Worm (Caenorhabditis elegans) whole organism, L4 larva: ENCODE results near the gene nst-1.

Experiments
- ceh-62 ChIP-seq: sonication (generic microtip); optimal IDR thresholded peaks from 2 replicates; lab custom pipeline; 2017; ENCODE audit warnings: missing biosample characterization, missing genetic modification characterization
- fkh-10 ChIP-seq: fragments of 150-350 bp; optimal IDR thresholded peaks from 2 replicates; lab custom pipeline; 2014; ENCODE audit warnings: missing biosample characterization, missing genetic modification reagents, missing genetic modification characterization
- mdl-1 ChIP-seq, 2 experiments: fragments of 150-350 bp in 1 of 2; sonication (generic microtip) in 1 of 2; optimal IDR thresholded peaks; 2 replicates each; lab custom pipeline; 2014 to 2017; ENCODE audit warnings: missing biosample characterization in 2 of 2, missing genetic modification characterization in 2 of 2
- nhr-102 ChIP-seq: sonication (generic microtip); optimal IDR thresholded peaks from 2 replicates; lab custom pipeline; 2016; ENCODE audit warnings: mild to moderate bottlenecking, missing genetic modification characterization, moderate library complexity, missing compliant biosample characterization
- nhr-77 ChIP-seq: fragments of 150-350 bp; optimal IDR thresholded peaks from 2 replicates; lab custom pipeline; 2014; ENCODE audit warnings: missing biosample characterization, missing genetic modification characterization
- skn-1 ChIP-seq: fragments of 150-350 bp; optimal IDR thresholded peaks from 2 replicates; lab custom pipeline; 2014; ENCODE audit warnings: missing biosample characterization, missing genetic modification characterization

DNA sequence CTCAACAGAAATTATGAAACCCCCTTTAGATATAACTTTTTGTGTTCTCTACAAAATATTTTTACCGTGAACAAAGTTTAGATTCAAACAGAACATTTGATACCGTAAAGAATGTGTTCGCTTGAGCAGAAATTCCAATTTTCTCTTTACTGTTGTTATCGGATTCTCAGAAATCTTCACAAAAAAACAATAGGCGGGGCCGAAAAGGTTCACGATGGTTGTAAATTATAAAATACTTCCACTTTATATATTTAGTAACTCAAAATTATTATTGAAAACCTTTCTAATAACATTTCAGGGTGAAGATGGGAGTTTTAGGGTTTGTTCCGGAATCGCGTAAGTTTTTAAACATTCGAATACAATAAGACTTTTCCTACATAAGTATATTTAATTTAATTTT lies 44.9 kb downstream of the nst-1 start, which contains the start of gene nlp-5:
- TF ChIP-seq fkh-10 (GFP tag; lab: Kevin White, UChicago) (no peak), nhr-102 (tag; lab: Kevin White, UChicago) (no peak), skn-1 (tag; lab: Kevin White, UChicago) (no peak), ceh-62 (no peak), mdl-1 (tag; optimal IDR thresholded peaks at IDR 0.05; lab: Kevin White, UChicago) (no peak), nhr-77 (tag; lab: Kevin White, UChicago) (no peak)
